Worm (Caenorhabditis elegans): ENCODE measurements around the gene str-222.

DNA sequence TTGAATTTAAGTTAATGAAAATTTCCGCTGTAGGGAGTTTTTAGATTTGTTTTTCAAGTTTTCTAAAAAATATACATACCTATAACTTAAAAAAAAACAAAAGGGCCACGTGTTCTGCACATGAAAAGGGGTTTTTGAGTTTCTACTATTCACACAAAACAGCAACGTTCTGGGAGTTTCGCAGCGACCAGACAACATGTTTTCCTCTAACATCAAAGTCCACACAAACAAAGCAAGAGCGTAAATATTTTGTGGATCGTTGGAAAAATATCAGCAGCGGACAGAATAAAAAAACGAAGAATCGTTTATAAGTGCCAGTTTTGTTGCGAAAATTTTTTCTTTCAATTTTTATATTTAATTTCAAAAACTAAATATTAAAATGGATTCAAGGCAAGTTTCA, 7.9 kb downstream of the str-222 start, which contains the start of gene alh-2:
- TF ChIP-seq hlh-30 (tag; optimal IDR thresholded peaks at IDR 0.05; ENCODE audit: insufficient read depth) (no peak), mxl-2 (GFP tag; conservative IDR thresholded peaks at IDR 0.05) (no peak), pqm-1 (tag; optimal IDR thresholded peaks at IDR 0.05) (no peak), egl-43 (GFP tag; IDR thresholded peaks at IDR 0.05) (no peak), pha-4 (GFP tag; IDR thresholded peaks at IDR 0.05) (no peak), pha-4 (tag; optimal IDR thresholded peaks at IDR 0.05) (no peak), ces-1 (GFP tag; optimal IDR thresholded peaks at IDR 0.05) (no peak), egl-27 (tag; optimal IDR thresholded peaks at IDR 0.05) (no peak), set-16 (GFP tag; IDR thresholded peaks at IDR 0.05) (no peak), vab-7 (GFP tag; IDR thresholded peaks at IDR 0.05) (no peak), unc-130 (GFP tag; optimal IDR thresholded peaks at IDR 0.05) (no peak), dmd-9 (GFP tag; IDR thresholded peaks at IDR 0.05) (no peak), ztf-11 (tag; optimal IDR thresholded peaks at IDR 0.05) (no peak), unc-39 (tag; optimal IDR thresholded peaks at IDR 0.05) (no peak), lin-15B (tag; optimal IDR thresholded peaks at IDR 0.05) (no peak)
